Worm (Caenorhabditis elegans) whole organism, dauer: ENCODE data around the gene F08H9.2.

Experiments used
- unc-62 ChIP-seq: sonication (generic microtip); optimal IDR thresholded peaks from 2 replicates; lab custom pipeline; 2017; ENCODE audit warnings: missing biosample characterization, missing genetic modification reagents, missing genetic modification characterization

F08H9.2 gene

DNA sequence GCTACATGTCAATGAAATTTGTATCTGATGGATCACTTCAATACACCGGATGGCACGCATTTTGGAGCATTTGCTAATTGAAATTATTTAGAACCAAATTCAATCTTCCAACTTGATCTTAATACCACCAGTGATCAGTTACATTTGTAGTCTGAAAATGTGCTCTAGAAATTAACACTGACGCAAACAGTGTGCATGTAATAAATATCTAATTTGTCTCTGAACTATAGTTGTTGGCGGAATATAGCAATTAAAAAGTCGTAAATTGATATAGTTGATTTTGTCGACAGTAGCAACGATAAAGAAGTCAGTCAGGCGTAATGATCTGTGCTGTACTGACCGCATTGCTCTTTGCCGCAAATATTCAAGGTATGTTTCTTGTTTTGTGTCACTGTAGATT lies 11.8 kb downstream of the F08H9.2 start, which contains the start of gene clec-227:
Gene clec-227, plus strand, starts transcription at position 301 of the 400 bp plus-strand sequence.
- no peak for TF ChIP-seq unc-62

- TF ChIP-seq unc-62 = no peak
Measured at ce11 chrV:14474099-14474498, 13.6 kb downstream of the F08H9.2 start, which contains the start of gene clec-56. Gene clec-56 (plus strand): TSS chrV:14474399.

ce11 chrV:14476680-14477079 lies 16.2 kb downstream of the F08H9.2 start, which contains the start of gene clec-54:
Gene clec-54 (plus strand): TSS chrV:14476903.
- no peak for TF ChIP-seq unc-62

ce11 chrV:14478979-14479378 lies 18.5 kb downstream of the F08H9.2 start, which contains the start of gene clec-55:
Gene clec-55 (plus strand): TSS chrV:14479279.
- no peak for TF ChIP-seq unc-62

DNA sequence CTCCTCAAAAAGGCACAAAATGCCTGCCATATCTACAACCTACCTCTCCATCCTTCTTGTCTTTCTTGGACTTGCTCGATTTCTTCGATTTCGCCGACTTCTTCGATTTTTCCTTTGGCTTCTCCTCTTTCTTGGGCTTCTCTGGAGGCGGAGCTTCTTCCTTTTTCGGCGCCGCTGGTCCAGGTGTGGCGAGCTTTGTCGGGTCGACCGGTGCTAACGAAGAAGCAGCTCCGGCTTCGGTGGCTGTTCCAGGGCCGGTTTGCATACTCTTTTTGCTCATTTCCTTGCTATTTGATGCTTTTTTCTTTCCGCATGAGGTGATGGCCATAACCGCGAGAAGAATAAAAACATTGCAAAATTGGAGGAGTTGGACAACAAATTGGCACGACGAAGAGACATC lies 20.1 kb downstream of the F08H9.2 start:
- no peak for TF ChIP-seq unc-62

ce11 chrV:14481401-14481800 lies 20.9 kb downstream of the F08H9.2 start, which contains the start of gene R02D5.7:
Gene R02D5.7 (minus strand): TSS chrV:14481501.
- no peak for TF ChIP-seq unc-62

ce11 chrV:14481987-14482386 lies 21.5 kb downstream of the F08H9.2 start, which contains the start of gene R02D5.10:
Gene R02D5.10 (plus strand): TSS chrV:14482287.
- TF ChIP-seq unc-62 = no peak

ce11 chrV:14482728-14483210 lies 22.3 kb downstream of the F08H9.2 start, which contains the start of gene R02D5.3:
Gene R02D5.3 (plus strand): TSS chrV:14483160.
- no peak for TF ChIP-seq unc-62

DNA sequence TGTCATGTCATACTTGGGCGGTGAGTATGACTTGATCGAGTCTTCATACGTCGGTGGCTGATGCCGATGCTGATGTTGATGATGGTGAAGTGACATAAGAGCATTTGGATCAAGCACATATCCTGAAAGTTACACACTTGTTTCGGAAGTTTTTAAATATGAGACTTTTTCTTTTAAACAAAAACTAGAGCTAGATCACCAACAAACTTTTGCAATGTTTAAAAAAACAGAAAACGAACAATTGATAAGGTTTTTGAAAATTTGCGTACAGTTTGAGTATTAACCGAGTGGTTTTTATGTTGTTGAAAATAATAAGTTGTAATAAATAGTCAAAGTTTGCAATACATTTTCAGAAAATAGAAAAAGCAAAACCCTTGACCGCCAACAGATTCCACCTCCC lies 24.1 kb downstream of the F08H9.2 start, which contains the start of gene R02D5.4:
Gene R02D5.4, minus strand, starts transcription at position 101 of the 400 bp plus-strand sequence.
- no peak for TF ChIP-seq unc-62

ce11 chrV:14491097-14491496 lies 30.6 kb downstream of the F08H9.2 start:
- no peak for TF ChIP-seq unc-62

DNA sequence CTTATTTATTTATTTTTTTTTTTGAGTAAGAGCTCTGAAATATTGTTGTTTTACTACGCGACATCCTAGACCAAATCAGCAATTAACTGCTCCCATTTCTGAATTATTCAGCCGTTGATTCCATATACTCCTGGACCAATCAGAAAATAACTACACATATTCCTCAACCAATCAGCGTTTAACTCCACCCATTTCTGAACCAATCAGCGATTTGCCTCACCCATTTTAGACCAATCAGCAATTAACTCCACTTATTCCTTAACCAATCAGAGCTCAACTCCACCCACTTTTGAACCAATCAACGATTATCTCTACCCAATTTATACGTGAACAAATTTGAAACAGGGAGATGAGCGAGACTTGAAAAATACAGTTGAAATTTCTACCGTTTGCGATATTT lies 33.2 kb downstream of the F08H9.2 start:
- TF ChIP-seq unc-62 = no peak

- TF ChIP-seq unc-62 = no peak
Measured at ce11 chrV:14495493-14495892, 35.0 kb downstream of the F08H9.2 start.

ce11 chrV:14496446-14496845 lies 36.0 kb downstream of the F08H9.2 start:
- TF ChIP-seq unc-62 = no peak

ce11 chrV:14498204-14498603 lies 37.7 kb downstream of the F08H9.2 start:
- no peak for TF ChIP-seq unc-62

- no peak for TF ChIP-seq unc-62
Measured at ce11 chrV:14499074-14499864, 38.8 kb downstream of the F08H9.2 start.

DNA sequence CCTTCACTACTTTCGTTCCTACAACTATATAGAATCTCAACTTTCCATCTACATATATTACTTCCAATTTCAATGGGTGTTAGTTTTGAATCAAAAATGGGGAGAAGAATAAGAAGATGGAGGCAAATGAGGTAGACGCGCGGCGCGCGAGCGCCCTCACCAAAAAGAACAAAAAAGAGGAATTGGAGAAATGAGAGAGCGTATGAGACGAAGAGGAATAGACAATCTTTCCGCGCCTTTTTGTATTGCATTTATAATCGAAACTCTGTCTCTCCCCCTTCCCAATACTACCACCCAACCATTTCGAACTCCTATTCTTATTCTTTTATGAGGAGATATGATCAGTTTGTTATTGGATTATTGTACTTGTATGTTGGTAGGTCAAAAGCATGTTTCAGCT lies 40.1 kb downstream of the F08H9.2 start:
- TF ChIP-seq unc-62 = no peak

DNA sequence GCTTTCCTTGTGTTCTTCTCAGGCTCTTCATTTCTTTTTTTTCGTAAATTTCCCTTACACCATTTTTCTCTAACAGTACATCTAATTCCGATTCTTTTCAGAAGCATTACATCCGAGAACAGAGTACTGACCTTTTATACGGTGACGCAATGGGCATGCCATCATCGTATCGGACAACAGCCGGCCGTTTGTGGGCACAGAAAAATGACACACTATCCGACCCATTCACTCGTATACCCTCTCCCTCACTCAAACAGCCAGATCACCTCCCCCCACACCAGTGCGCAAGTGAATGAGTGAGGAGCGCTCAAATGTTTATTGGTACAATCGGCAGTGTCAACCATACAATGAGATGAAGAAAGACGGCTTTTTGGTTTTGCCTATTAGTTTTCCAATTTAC lies 40.7 kb downstream of the F08H9.2 start, which contains the start of gene R02D5.24:
Gene R02D5.24, plus strand, starts transcription at position 205 of the 400 bp plus-strand sequence.
- TF ChIP-seq unc-62 = no peak

DNA sequence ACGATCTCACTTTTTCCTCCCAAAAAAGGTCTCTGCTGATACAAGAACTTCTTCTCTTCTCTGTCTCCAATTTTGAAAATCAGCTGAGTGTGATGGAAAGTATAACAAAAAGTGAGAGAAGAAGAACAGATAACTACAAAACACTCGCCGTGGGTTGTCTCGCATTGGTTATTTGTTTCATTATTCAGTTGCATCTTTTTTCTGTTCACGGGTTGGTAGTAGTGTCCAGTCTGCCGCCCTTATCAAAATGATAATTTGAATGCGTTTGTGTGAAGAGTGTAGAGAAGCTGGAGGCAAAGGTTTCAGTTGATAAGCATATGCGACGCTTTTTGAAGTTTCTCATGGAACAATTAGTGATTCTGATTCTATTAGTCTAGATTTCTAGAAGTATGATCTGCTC lies 42.6 kb downstream of the F08H9.2 start:
- TF ChIP-seq unc-62 = no peak
